Fruit fly (Drosophila melanogaster): ENCODE data around the gene chb.

The chb gene

dm6 chr3L:21171905-21172304, 748 bp upstream of the chb start, which contains the start of gene Ac78C (continued):
- peak; percentile 96 for TF ChIP-seq fkh (GFP tag; optimal IDR thresholded peaks at IDR 0.05)
- peak; percentile 87 for TF ChIP-seq lz (GFP tag; optimal IDR thresholded peaks at IDR 0.05)
- TF ChIP-seq fd85E (GFP tag; optimal IDR thresholded peaks at IDR 0.05), result peak; percentile 67
- peak; percentile 89 for TF ChIP-seq CG3919 (GFP tag; optimal IDR thresholded peaks at IDR 0.05)
- TF ChIP-seq CG6854 (GFP tag; optimal IDR thresholded peaks at IDR 0.05), result peak; percentile 88
- TF ChIP-seq CG8319 (GFP tag; optimal IDR thresholded peaks at IDR 0.05), result peak; percentile 82
- peak; percentile 92 for TF ChIP-seq CG6163 (GFP tag; IDR thresholded peaks at IDR 0.05)
- TF ChIP-seq Sox14 (GFP tag; optimal IDR thresholded peaks at IDR 0.05), result peak; percentile 81
- TF ChIP-seq ss (GFP tag; optimal IDR thresholded peaks at IDR 0.05), result peak; percentile 77 to 85
- peak; percentile 68 for TF ChIP-seq spab (GFP tag; optimal IDR thresholded peaks at IDR 0.05)
- TF ChIP-seq CG10669 (GFP tag; optimal IDR thresholded peaks at IDR 0.05), result peak; percentile 79
- TF ChIP-seq CG7368 (GFP tag; optimal IDR thresholded peaks at IDR 0.05), result peak; percentile 89
- TF ChIP-seq CG4318 (GFP tag; optimal IDR thresholded peaks at IDR 0.05), result peak; percentile 82
- TF ChIP-seq Sox15 (GFP tag; optimal IDR thresholded peaks at IDR 0.05), result peak; percentile 77
- TF ChIP-seq pdm3 (GFP tag; optimal IDR thresholded peaks at IDR 0.05), result peak; percentile 88
- peak; percentile 85 for TF ChIP-seq CG6792 (GFP tag; optimal IDR thresholded peaks at IDR 0.05)
- TF ChIP-seq CG6276 (GFP tag; optimal IDR thresholded peaks at IDR 0.05), result peak; percentile 87
- no peak for TF ChIP-seq Eip93F (GFP tag; optimal IDR thresholded peaks at IDR 0.05)
- TF ChIP-seq CG8632 (GFP tag; optimal IDR thresholded peaks at IDR 0.05), result peak; percentile 76
- peak; percentile 51 for TF ChIP-seq Blimp-1 (GFP tag; optimal IDR thresholded peaks at IDR 0.05)
- peak; percentile 78 for TF ChIP-seq CG9139 (GFP tag; optimal IDR thresholded peaks at IDR 0.05)
- peak; percentile 87 for TF ChIP-seq CG8119 (GFP tag; IDR thresholded peaks at IDR 0.05)
- peak; percentile 70 for TF ChIP-seq dsx (GFP tag; optimal IDR thresholded peaks at IDR 0.05; ENCODE audit: poor library complexity, severe bottlenecking)
- TF ChIP-seq Eip78C (GFP tag), result peak; percentile 94
- peak; percentile 91 for TF ChIP-seq svp (GFP tag)
- TF ChIP-seq esn (GFP tag; optimal IDR thresholded peaks at IDR 0.05), result peak; percentile 84
- TF ChIP-seq CG11762 (GFP tag; optimal IDR thresholded peaks at IDR 0.05; ENCODE audit: insufficient read depth), result peak; percentile 79
- TF ChIP-seq dac (GFP tag; optimal IDR thresholded peaks at IDR 0.05), result peak; percentile 85
- TF ChIP-seq CG34406 (GFP tag; optimal IDR thresholded peaks at IDR 0.05), result peak; percentile 75
- TF ChIP-seq Lpt (GFP tag; optimal IDR thresholded peaks at IDR 0.05), result peak; percentile 85
- peak; percentile 82 for TF ChIP-seq acj6 (GFP tag; optimal IDR thresholded peaks at IDR 0.05)
- TF ChIP-seq vri (GFP tag; optimal IDR thresholded peaks at IDR 0.05), result peak; percentile 73
- peak; percentile 81 for TF ChIP-seq CG10631 (GFP tag; optimal IDR thresholded peaks at IDR 0.05)
- peak; percentile 81 for TF ChIP-seq Sox102F (GFP tag; optimal IDR thresholded peaks at IDR 0.05)
- TF ChIP-seq Eip75B (GFP tag; optimal IDR thresholded peaks at IDR 0.05), result peak; percentile 90
- TF ChIP-seq Hr39 (GFP tag; optimal IDR thresholded peaks at IDR 0.05), result peak; percentile 86
- TF ChIP-seq net (GFP tag; optimal IDR thresholded peaks at IDR 0.05), result peak; percentile 87
- peak; percentile 90 for TF ChIP-seq Gug (GFP tag; IDR thresholded peaks at IDR 0.05)
- TF ChIP-seq Hr4 (GFP tag; optimal IDR thresholded peaks at IDR 0.05), result peak; percentile 91
- peak; percentile 83 for TF ChIP-seq Ets96B (tag; optimal IDR thresholded peaks at IDR 0.05)

dm6 chr3L:21174962-21175361, 2.3 kb downstream of the chb start:
- TF ChIP-seq salr (GFP tag; optimal IDR thresholded peaks at IDR 0.05), result no peak
- no peak for TF ChIP-seq fd59A (GFP tag; optimal IDR thresholded peaks at IDR 0.05)
- TF ChIP-seq dac (GFP tag; optimal IDR thresholded peaks at IDR 0.05), result no peak
- peak; percentile 15 for TF ChIP-seq Eip78C (GFP tag)

All from whole organism, prepupa.